Fruit fly (Drosophila melanogaster) whole organism, embryonic: Measurements from ENCODE around the gene Ugt35A1.
A peak's percentile ranks its signal among the peaks of the same experiment; 100 is the strongest.

Experiments used
- Antp ChIP-seq: fragments of 200-800 bp; sonication (Bioruptor generic); optimal IDR thresholded peaks from 3 replicates; lab custom pipeline; 2016; ENCODE audit warnings: missing biosample characterization, missing genetic modification characterization
- CG11398 ChIP-seq: fragments of 200-800 bp; sonication (Bioruptor generic); optimal IDR thresholded peaks from 2 replicates; lab custom pipeline; 2016; ENCODE audit warnings: missing biosample characterization, missing genetic modification characterization
- CG11504 ChIP-seq: fragments of 200-800 bp; sonication (Bioruptor generic); optimal IDR thresholded peaks from 3 replicates; lab custom pipeline; 2019; ENCODE audit warnings: missing biosample characterization, mild to moderate bottlenecking, missing genetic modification characterization, moderate library complexity
- CG12219 ChIP-seq: fragments of 200-800 bp; sonication (Bioruptor generic); optimal IDR thresholded peaks from 3 replicates; lab custom pipeline; 2018; ENCODE audit warnings: missing biosample characterization, mild to moderate bottlenecking, missing genetic modification characterization
- CG13894 ChIP-seq: fragments of 200-800 bp; sonication (Bioruptor generic); optimal IDR thresholded peaks from 3 replicates; lab custom pipeline; 2018; ENCODE audit warnings: missing biosample characterization, mild to moderate bottlenecking, missing genetic modification characterization, moderate library complexity
- CG14860 ChIP-seq: fragments of 200-800 bp; sonication (Bioruptor generic); IDR thresholded peaks from 3 replicates; pipeline ENCODE4 v1.3.6; 2022; ENCODE audit warnings: missing biosample characterization, missing genetic modification characterization; ENCODE audit not compliant: partially characterized antibody
- CG15073 ChIP-seq: fragments of 200-800 bp; sonication (Bioruptor generic); optimal IDR thresholded peaks from 2 replicates; lab custom pipeline; 2016; ENCODE audit warnings: missing biosample characterization, missing genetic modification characterization
- CG15269 ChIP-seq: fragments of 200-800 bp; sonication (Bioruptor generic); optimal IDR thresholded peaks from 2 replicates; lab custom pipeline; 2018; ENCODE audit warnings: missing biosample characterization, mild to moderate bottlenecking, missing genetic modification characterization, moderate library complexity
- CG15479 ChIP-seq: fragments of 200-800 bp; sonication (Bioruptor generic); optimal IDR thresholded peaks from 3 replicates; lab custom pipeline; 2019; ENCODE audit warnings: missing biosample characterization, mild to moderate bottlenecking, missing genetic modification characterization, moderate library complexity
- CG15696 ChIP-seq: fragments of 200-800 bp; sonication (Bioruptor generic); optimal IDR thresholded peaks from 2 replicates; lab custom pipeline; 2019; ENCODE audit warnings: missing biosample characterization, mild to moderate bottlenecking, missing genetic modification characterization, moderate library complexity
- CG17361 ChIP-seq: fragments of 200-800 bp; sonication (Bioruptor generic); IDR thresholded peaks from 3 replicates; pipeline ENCODE4 v1.3.6; 2022; ENCODE audit warnings: missing biosample characterization, missing genetic modification characterization
- CG2202 ChIP-seq: fragments of 200-800 bp; sonication (Bioruptor generic); optimal IDR thresholded peaks from 2 replicates; lab custom pipeline; 2018; ENCODE audit warnings: missing biosample characterization, mild to moderate bottlenecking, missing genetic modification characterization
- CG3163 ChIP-seq: fragments of 200-800 bp; sonication (Bioruptor generic); optimal IDR thresholded peaks from 3 replicates; lab custom pipeline; 2016; ENCODE audit warnings: missing biosample characterization, missing genetic modification characterization
- CG3407 ChIP-seq: fragments of 200-800 bp; sonication (Bioruptor generic); optimal IDR thresholded peaks from 2 replicates; lab custom pipeline; 2018; ENCODE audit warnings: missing biosample characterization, mild to moderate bottlenecking, missing genetic modification characterization
- CG43689 ChIP-seq: fragments of 200-800 bp; sonication (Bioruptor generic); IDR thresholded peaks from 2 replicates; pipeline ENCODE4 v1.3.6; 2022; ENCODE audit warnings: missing biosample characterization, missing genetic modification characterization
- CG4424 ChIP-seq: fragments of 200-800 bp; sonication (Bioruptor generic); optimal IDR thresholded peaks from 3 replicates; lab custom pipeline; 2016; ENCODE audit warnings: missing biosample characterization, missing genetic modification characterization
- CG4730 ChIP-seq: fragments of 200-800 bp; sonication (Bioruptor generic); IDR thresholded peaks from 2 replicates; pipeline ENCODE4 v1.3.6; 2022; ENCODE audit warnings: missing biosample characterization, missing genetic modification characterization
- CG8089 ChIP-seq: fragments of 200-800 bp; sonication (Bioruptor generic); optimal IDR thresholded peaks from 3 replicates; lab custom pipeline; 2016; ENCODE audit warnings: missing biosample characterization, missing genetic modification characterization
- CG8359 ChIP-seq: fragments of 200-800 bp; sonication (Bioruptor generic); optimal IDR thresholded peaks from 2 replicates; lab custom pipeline; 2017; ENCODE audit warnings: missing biosample characterization, mild to moderate bottlenecking, missing genetic modification characterization, borderline replicate concordance
- CG9876 ChIP-seq: fragments of 200-800 bp; sonication (Bioruptor generic); optimal IDR thresholded peaks from 2 replicates; lab custom pipeline; 2016; ENCODE audit warnings: missing biosample characterization, missing genetic modification characterization
- CrebB ChIP-seq: fragments of 200-800 bp; sonication (Bioruptor generic); optimal IDR thresholded peaks from 3 replicates; lab custom pipeline; 2018; ENCODE audit warnings: missing biosample characterization, mild to moderate bottlenecking, missing genetic modification characterization
- D19B ChIP-seq: fragments of 200-800 bp; sonication (Bioruptor generic); optimal IDR thresholded peaks from 2 replicates; lab custom pipeline; 2017; ENCODE audit warnings: missing biosample characterization, mild to moderate bottlenecking, missing genetic modification characterization
- Dad ChIP-seq: fragments of 200-800 bp; sonication (Bioruptor generic); optimal IDR thresholded peaks from 3 replicates; lab custom pipeline; 2016; ENCODE audit warnings: missing biosample characterization, missing genetic modification characterization
- Eip74EF ChIP-seq, 2 experiments: fragments of 200-800 bp in 1 of 2; fragments of >200 bp in 1 of 2; sonication (Bioruptor generic) in 1 of 2; optimal IDR thresholded peaks; 2 replicates each; lab custom pipeline; 2017 to 2019; ENCODE audit warnings: missing biosample characterization in 2 of 2, missing genetic modification characterization in 2 of 2, mild to moderate bottlenecking in 1 of 2, moderate library complexity in 1 of 2
- Fer3 ChIP-seq: fragments of 200-800 bp; sonication (Bioruptor generic); optimal IDR thresholded peaks from 2 replicates; lab custom pipeline; 2018; ENCODE audit warnings: missing biosample characterization, mild to moderate bottlenecking, missing genetic modification characterization, moderate library complexity
- GATAe ChIP-seq: fragments of 200-800 bp; sonication (Bioruptor generic); conservative IDR thresholded peaks from 2 replicates; pipeline ENCODE4 v1.3.6; 2022; ENCODE audit warnings: missing biosample characterization, missing genetic modification characterization
- HLH3B ChIP-seq: fragments of 200-800 bp; sonication (Bioruptor generic); IDR thresholded peaks from 2 replicates; pipeline ENCODE4 v1.3.6; 2022; ENCODE audit warnings: missing biosample characterization, missing genetic modification characterization
- HLH4C ChIP-seq: fragments of 200-800 bp; sonication (Bioruptor generic); IDR thresholded peaks from 3 replicates; pipeline ENCODE4 v1.3.6; 2022; ENCODE audit warnings: missing biosample characterization, missing genetic modification characterization; ENCODE audit not compliant: partially characterized antibody
- HmgZ ChIP-seq: fragments of 200-800 bp; sonication (Bioruptor generic); optimal IDR thresholded peaks from 2 replicates; lab custom pipeline; 2018; ENCODE audit warnings: missing biosample characterization, mild to moderate bottlenecking, missing genetic modification characterization
- Lhr ChIP-seq: fragments of 200-800 bp; sonication (Bioruptor generic); optimal IDR thresholded peaks from 3 replicates; lab custom pipeline; 2017; ENCODE audit warnings: mild to moderate bottlenecking, missing biosample characterization, missing genetic modification reagents, missing genetic modification characterization
- MTF-1 ChIP-seq: fragments of 200-800 bp; sonication (Bioruptor generic); optimal IDR thresholded peaks from 2 replicates; lab custom pipeline; 2018; ENCODE audit warnings: missing biosample characterization, mild to moderate bottlenecking, missing genetic modification characterization, borderline replicate concordance
- Nf-YB ChIP-seq: fragments of 200-800 bp; sonication (Bioruptor generic); optimal IDR thresholded peaks from 3 replicates; lab custom pipeline; 2019; ENCODE audit warnings: missing biosample characterization, mild to moderate bottlenecking, missing genetic modification characterization, moderate library complexity
- Nf-YC ChIP-seq: fragments of 200-800 bp; optimal IDR thresholded peaks from 3 replicates; lab custom pipeline; 2019; ENCODE audit warnings: missing biosample characterization, mild to moderate bottlenecking, missing genetic modification characterization, moderate library complexity
- Oaz ChIP-seq: fragments of 200-800 bp; sonication (Bioruptor generic); IDR thresholded peaks from 2 replicates; pipeline ENCODE4 v1.3.6; 2022; ENCODE audit warnings: missing biosample characterization, missing genetic modification characterization
- PHDP ChIP-seq: fragments of 200-800 bp; sonication (Bioruptor generic); optimal IDR thresholded peaks from 3 replicates; lab custom pipeline; 2018; ENCODE audit warnings: missing biosample characterization, mild to moderate bottlenecking, missing genetic modification characterization, moderate library complexity
- Pdp1 ChIP-seq, 2 experiments: fragments of 200-800 bp; sonication (Bioruptor generic); optimal IDR thresholded peaks; 3 replicates each; lab custom pipeline; 2016; ENCODE audit warnings: missing biosample characterization in 2 of 2, missing genetic modification characterization in 2 of 2, mild to moderate bottlenecking in 1 of 2, moderate library complexity in 1 of 2
- amos ChIP-seq: fragments of 200-800 bp; sonication (Bioruptor generic); IDR thresholded peaks from 2 replicates; pipeline ENCODE4 v1.3.6; 2022; ENCODE audit warnings: missing biosample characterization, missing genetic modification characterization; ENCODE audit not compliant: partially characterized antibody
- ap ChIP-seq: fragments of 200-800 bp; sonication (Bioruptor generic); IDR thresholded peaks from 2 replicates; pipeline ENCODE4 v1.3.6; 2022; ENCODE audit warnings: missing biosample characterization, missing genetic modification characterization
- az2 ChIP-seq: fragments of 200-800 bp; sonication (Bioruptor generic); optimal IDR thresholded peaks from 3 replicates; lab custom pipeline; 2016; ENCODE audit warnings: missing biosample characterization, missing genetic modification characterization
- cad ChIP-seq: fragments of >200 bp; optimal IDR thresholded peaks from 2 replicates; lab custom pipeline; 2017; ENCODE audit warnings: missing biosample characterization, missing genetic modification characterization
- h ChIP-seq: fragments of >200 bp; optimal IDR thresholded peaks from 2 replicates; lab custom pipeline; 2017
- her ChIP-seq: fragments of 200-800 bp; sonication (Bioruptor generic); optimal IDR thresholded peaks from 2 replicates; lab custom pipeline; 2016; ENCODE audit warnings: missing biosample characterization, missing genetic modification characterization
- kay ChIP-seq: fragments of 200-800 bp; sonication (Bioruptor generic); optimal IDR thresholded peaks from 2 replicates; lab custom pipeline; 2016; ENCODE audit warnings: missing biosample characterization, missing genetic modification characterization
- peb ChIP-seq: fragments of 200-800 bp; sonication (Bioruptor generic); IDR thresholded peaks from 2 replicates; pipeline ENCODE4 v1.3.6; 2022; ENCODE audit warnings: missing biosample characterization, missing genetic modification characterization
- pho ChIP-seq: fragments of 200-800 bp; sonication (Bioruptor generic); optimal IDR thresholded peaks from 2 replicates; lab custom pipeline; 2016; ENCODE audit warnings: missing biosample characterization, missing genetic modification characterization
- phol ChIP-seq: fragments of 200-800 bp; sonication (Bioruptor generic); optimal IDR thresholded peaks from 3 replicates; lab custom pipeline; 2018; ENCODE audit warnings: missing biosample characterization, mild to moderate bottlenecking, missing genetic modification characterization, moderate library complexity
- sc ChIP-seq, 3 experiments: fragments of >200 bp in 2 of 3; fragments of 200-800 bp in 1 of 3; sonication (Bioruptor generic) in 1 of 3; optimal IDR thresholded peaks; 2 replicates in 2 of 3; 3 replicates in 1 of 3; lab custom pipeline; 2017; ENCODE audit warnings: mild to moderate bottlenecking in 1 of 3, missing biosample characterization in 1 of 3, missing genetic modification characterization in 1 of 3, missing genetic modification reagents in 1 of 3
- sens-2 ChIP-seq: fragments of 200-800 bp; sonication (Bioruptor generic); IDR thresholded peaks from 2 replicates; pipeline ENCODE4 v1.3.6; 2022; ENCODE audit warnings: missing biosample characterization, missing genetic modification characterization
- so ChIP-seq: fragments of 200-800 bp; sonication (Bioruptor generic); IDR thresholded peaks from 3 replicates; pipeline ENCODE4 v1.3.6; 2022; ENCODE audit warnings: missing biosample characterization, missing genetic modification characterization
- stwl ChIP-seq: fragments of 200-800 bp; sonication (Bioruptor generic); optimal IDR thresholded peaks from 3 replicates; lab custom pipeline; 2018; ENCODE audit warnings: missing biosample characterization, mild to moderate bottlenecking, missing genetic modification characterization, moderate library complexity

Gene Ugt35A1

DNA sequence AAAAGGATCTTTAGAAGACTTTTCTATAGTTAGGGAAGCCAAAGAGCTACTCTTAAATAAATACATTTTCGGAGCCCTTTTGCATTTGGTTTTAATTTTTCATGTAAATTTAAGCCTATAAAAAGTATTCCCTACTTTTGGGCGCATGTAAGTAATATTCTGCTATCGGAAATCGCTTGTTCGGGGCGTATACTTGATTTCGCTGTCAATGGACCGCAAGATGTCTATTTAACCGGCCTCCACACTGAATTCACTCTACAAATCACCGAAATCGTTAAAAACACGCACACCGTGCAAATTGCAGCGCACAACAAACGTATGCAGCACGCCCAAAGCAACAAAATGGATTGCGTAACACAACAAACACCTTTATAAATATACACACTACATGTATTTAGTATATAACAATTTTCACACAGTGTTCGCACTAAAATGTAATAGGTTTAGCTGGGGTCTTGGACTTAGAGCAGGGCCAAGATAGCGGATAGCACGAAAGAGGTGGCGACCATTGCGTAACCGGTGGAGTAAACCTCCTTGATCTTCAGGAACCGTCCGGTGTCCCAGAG lies 36.4 kb upstream of the Ugt35A1 start (continued):
- no peak for TF ChIP-seq stwl
- no peak for TF ChIP-seq az2 (GFP tag; lab: Kevin White, UChicago)
- no peak for TF ChIP-seq GATAe (GFP tag; lab: Robert Waterston, UW)
- TF ChIP-seq CG43689, result no peak
- TF ChIP-seq CG15479, result peak; percentile 35
- no peak for TF ChIP-seq h
- TF ChIP-seq Pdp1 (GFP tag; optimal IDR thresholded peaks at IDR 0.05; lab: Kevin White, UChicago), result peak in 1 of 2 experiments; percentile 98
- peak; percentile 39 for TF ChIP-seq HmgZ
- TF ChIP-seq HLH3B (GFP tag; lab: Robert Waterston, UW), result no peak
- TF ChIP-seq cad (GFP tag; lab: Kevin White, UChicago), result no peak
- no peak for TF ChIP-seq sens-2 (GFP tag; lab: Robert Waterston, UW)
- TF ChIP-seq CG15696 (tag; lab: Kevin White, UChicago), result no peak
- TF ChIP-seq CG17361 (GFP tag; lab: Robert Waterston, UW), result no peak
- TF ChIP-seq Oaz (GFP tag; lab: Robert Waterston, UW), result no peak
- TF ChIP-seq CrebB (tag; lab: Kevin White, UChicago), result no peak
- no peak for TF ChIP-seq CG4730 (GFP tag; lab: Robert Waterston, UW)
- no peak for TF ChIP-seq Nf-YC (tag; lab: Kevin White, UChicago)
- peak in 1 of 2 experiments; percentile 61 for TF ChIP-seq Eip74EF (GFP tag; optimal IDR thresholded peaks at IDR 0.05; lab: Kevin White, UChicago)
- TF ChIP-seq sc (optimal IDR thresholded peaks at IDR 0.05; lab: Kevin White, UChicago), result no peak
- no peak for TF ChIP-seq sc (GFP tag; optimal IDR thresholded peaks at IDR 0.05; lab: Kevin White, UChicago)
- no peak for TF ChIP-seq MTF-1 (GFP tag; lab: Kevin White, UChicago)
- no peak for TF ChIP-seq CG8089 (GFP tag; lab: Kevin White, UChicago)
- TF ChIP-seq her, result no peak
- TF ChIP-seq amos (GFP tag; lab: Robert Waterston, UW), result peak; percentile 2; the same call in 1 of the 2 replicates
- no peak for TF ChIP-seq CG8359 (GFP tag; lab: Kevin White, UChicago)
- no peak for TF ChIP-seq ap (GFP tag; lab: Robert Waterston, UW)
- TF ChIP-seq pho (GFP tag; lab: Kevin White, UChicago), result no peak
- no peak for TF ChIP-seq CG13894 (tag; lab: Kevin White, UChicago)
- no peak for TF ChIP-seq CG12219 (GFP tag; lab: Kevin White, UChicago)
- TF ChIP-seq PHDP (tag; lab: Kevin White, UChicago), result no peak
- no peak for TF ChIP-seq CG3163
- no peak for TF ChIP-seq CG11398
- no peak for TF ChIP-seq Antp (GFP tag; lab: Kevin White, UChicago)
- TF ChIP-seq, all 482 proteins: peak for 16

DNA sequence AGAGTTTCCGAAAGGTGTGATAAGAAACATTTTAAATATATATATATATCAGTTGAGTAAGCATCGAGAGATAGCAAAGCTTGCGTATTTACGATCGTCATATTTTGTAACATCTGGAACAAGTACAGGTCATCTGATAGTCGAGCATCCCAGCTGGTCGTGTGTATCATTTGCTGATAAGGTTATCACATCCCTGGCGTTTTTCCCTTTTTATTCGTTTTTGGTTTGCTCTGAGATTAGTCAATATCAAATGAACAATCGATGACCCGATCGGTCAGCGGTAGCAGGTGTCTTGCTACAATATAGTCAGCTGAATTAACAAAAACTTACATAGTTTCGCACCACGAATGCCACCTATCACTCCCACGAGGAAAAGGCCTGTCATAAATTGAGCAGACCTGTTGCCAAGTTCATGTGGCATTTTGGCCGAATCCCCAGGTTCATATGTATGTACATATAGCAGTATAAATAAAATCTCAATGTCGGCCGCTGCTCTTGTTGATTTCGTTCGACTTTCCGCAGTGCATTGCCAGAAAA lies 28.5 kb upstream of the Ugt35A1 start:
- TF ChIP-seq CG14860 (GFP tag; lab: Robert Waterston, UW), result no peak
- no peak for TF ChIP-seq CG15073 (GFP tag; lab: Kevin White, UChicago)
- peak; percentile 53 for TF ChIP-seq kay (GFP tag; lab: Kevin White, UChicago)
- TF ChIP-seq CG11504 (tag; lab: Kevin White, UChicago), result peak; percentile 76
- TF ChIP-seq CG9876 (GFP tag; lab: Kevin White, UChicago), result no peak
- no peak for TF ChIP-seq Dad (GFP tag; lab: Kevin White, UChicago)
- no peak for TF ChIP-seq peb (GFP tag; lab: Robert Waterston, UW)
- no peak for TF ChIP-seq so (GFP tag; lab: Robert Waterston, UW)
- TF ChIP-seq D19B, result peak; percentile 100
- peak; percentile 36 for TF ChIP-seq CG4424
- peak; percentile 53 for TF ChIP-seq phol (tag; lab: Kevin White, UChicago)
- no peak for TF ChIP-seq CG2202 (tag; lab: Kevin White, UChicago)
- TF ChIP-seq HLH4C, result peak; percentile 42; the same call in 1 of the 3 replicates
- peak; percentile 25 for TF ChIP-seq CG3407
- no peak for TF ChIP-seq CG15696 (tag; lab: Kevin White, UChicago)
- peak; percentile 76 for TF ChIP-seq CG15269 (tag; lab: Kevin White, UChicago)
- no peak for TF ChIP-seq Lhr
- TF ChIP-seq Fer3 (tag; lab: Kevin White, UChicago), result peak; percentile 63
- no peak for TF ChIP-seq Nf-YB (GFP tag; lab: Kevin White, UChicago)
